Worm (Caenorhabditis elegans) whole organism, early embryonic: ENCODE results near the gene mrpl-45.

Experiments used
- B0310.2 ChIP-seq: sonication (generic microtip); optimal IDR thresholded peaks from 2 replicates; lab custom pipeline; 2016; ENCODE audit warnings: mild to moderate bottlenecking, missing genetic modification characterization, missing compliant biosample characterization
- F13C5.2 ChIP-seq: sonication (generic microtip); optimal IDR thresholded peaks from 2 replicates; lab custom pipeline; 2017; ENCODE audit warnings: mild to moderate bottlenecking, missing genetic modification characterization, inconsistent platforms, missing compliant biosample characterization
- aly-1 ChIP-seq: sonication (generic microtip); optimal IDR thresholded peaks from 2 replicates; lab custom pipeline; 2016; ENCODE audit warnings: missing genetic modification characterization, missing compliant biosample characterization
- ama-1 ChIP-seq: fragments of 150-350 bp; optimal IDR thresholded peaks from 2 replicates; lab custom pipeline; 2014
- ceh-36 ChIP-seq: sonication (generic microtip); optimal IDR thresholded peaks from 2 replicates; lab custom pipeline; 2016; ENCODE audit warnings: missing genetic modification characterization, inconsistent platforms, missing compliant biosample characterization
- ets-7 ChIP-seq: sonication (generic microtip); optimal IDR thresholded peaks from 2 replicates; lab custom pipeline; 2016; ENCODE audit warnings: missing genotype, missing genetic modification characterization, missing compliant biosample characterization
- hnd-1 ChIP-seq: sonication (generic microtip); optimal IDR thresholded peaks from 2 replicates; lab custom pipeline; 2016; ENCODE audit warnings: missing genetic modification characterization, missing compliant biosample characterization
- scrt-1 ChIP-seq: fragments of 200-800 bp; sonication (Bioruptor generic); IDR thresholded peaks from 2 replicates; pipeline ENCODE4 v1.3.6; 2022; ENCODE audit warnings: missing genetic modification characterization, missing compliant biosample characterization
- tbx-11 ChIP-seq: fragments of 200-800 bp; sonication (Bioruptor generic); IDR thresholded peaks from 2 replicates; pipeline ENCODE4 v1.3.6; 2022; ENCODE audit warnings: missing genetic modification characterization, missing compliant biosample characterization
- tra-4 ChIP-seq: sonication (generic microtip); optimal IDR thresholded peaks from 2 replicates; lab custom pipeline; 2017; ENCODE audit warnings: missing genetic modification characterization, missing compliant biosample characterization

ce11 chrIII:1249111-1249583 lies 47.3 kb upstream of the mrpl-45 start, which contains the start of the genes fbxa-76 and fbxa-77:
- TF ChIP-seq ama-1 (lab: Kevin White, UChicago) (no peak), scrt-1 (GFP tag; lab: Robert Waterston, UW) (no peak), hnd-1 (tag; lab: Kevin White, UChicago) (no peak), B0310.2 (tag; lab: Kevin White, UChicago) (no peak), aly-1 (tag; lab: Kevin White, UChicago) (no peak), F13C5.2 (no peak), tra-4 (tag; lab: Kevin White, UChicago) (no peak), tbx-11 (no peak), ets-7 (no peak), ceh-36 (no peak)
